Worm (Caenorhabditis elegans) whole organism, L4 larva: Measurements from ENCODE around the gene nhr-260.

Source experiments
- F10B5.3 ChIP-seq: sonication (generic microtip); optimal IDR thresholded peaks from 2 replicates; lab custom pipeline; 2016; ENCODE audit warnings: mild to moderate bottlenecking, missing genetic modification characterization, missing compliant biosample characterization
- F37D6.2 ChIP-seq: sonication (generic microtip); optimal IDR thresholded peaks from 2 replicates; lab custom pipeline; 2016; ENCODE audit warnings: mild to moderate bottlenecking, missing genetic modification characterization, missing compliant biosample characterization
- T20F7.1 ChIP-seq: fragments of 200-800 bp; sonication (Bioruptor generic); optimal IDR thresholded peaks from 2 replicates; lab custom pipeline; 2018; ENCODE audit warnings: mild to moderate bottlenecking, missing genetic modification characterization, missing compliant biosample characterization
- ZK337.2 ChIP-seq: fragments of 200-800 bp; sonication (Bioruptor generic); IDR thresholded peaks from 2 replicates; pipeline ENCODE4 v1.3.6; 2022; ENCODE audit warnings: missing genetic modification reagents, missing genetic modification characterization, missing compliant biosample characterization
- aly-2 ChIP-seq: sonication (generic microtip); optimal IDR thresholded peaks from 2 replicates; lab custom pipeline; 2018; ENCODE audit warnings: missing biosample characterization, missing genetic modification characterization
- attf-4 ChIP-seq: sonication (generic microtip); optimal IDR thresholded peaks from 3 replicates; lab custom pipeline; 2017; ENCODE audit warnings: missing biosample characterization, missing genetic modification characterization
- ceh-20 ChIP-seq: fragments of 200-800 bp; sonication (Bioruptor generic); IDR thresholded peaks from 2 replicates; pipeline ENCODE4 v1.3.6; 2022; ENCODE audit warnings: missing genetic modification reagents, missing genetic modification characterization, missing compliant biosample characterization
- ces-1 ChIP-seq: fragments of 150-350 bp; sonication (generic microtip); optimal IDR thresholded peaks from 4 replicates; lab custom pipeline; 2014; ENCODE audit warnings: missing biosample characterization, missing genetic modification reagents, missing genetic modification characterization
- duxl-1 ChIP-seq: sonication (generic microtip); optimal IDR thresholded peaks from 2 replicates; lab custom pipeline; 2016; ENCODE audit warnings: mild to moderate bottlenecking, missing genetic modification characterization, moderate library complexity, missing compliant biosample characterization; ENCODE audit not compliant: poor library complexity
- dve-1 ChIP-seq: sonication (generic microtip); optimal IDR thresholded peaks from 2 replicates; lab custom pipeline; 2017; ENCODE audit warnings: antibody characterized with exemption, mild to moderate bottlenecking, missing genetic modification characterization, missing compliant biosample characterization; ENCODE audit not compliant: insufficient read depth
- fkh-10 ChIP-seq: fragments of 150-350 bp; optimal IDR thresholded peaks from 2 replicates; lab custom pipeline; 2014; ENCODE audit warnings: missing biosample characterization, missing genetic modification reagents, missing genetic modification characterization
- hlh-11 ChIP-seq: fragments of 200-800 bp; sonication (Bioruptor generic); optimal IDR thresholded peaks from 2 replicates; lab custom pipeline; 2018; ENCODE audit warnings: mild to moderate bottlenecking, missing genetic modification characterization, missing compliant biosample characterization
- hlh-30 ChIP-seq: sonication (generic microtip); optimal IDR thresholded peaks from 2 replicates; lab custom pipeline; 2017; ENCODE audit warnings: antibody characterized with exemption, mild to moderate bottlenecking, missing genetic modification characterization, missing compliant biosample characterization; ENCODE audit not compliant: insufficient read depth
- lin-1 ChIP-seq: fragments of 200-800 bp; sonication (Bioruptor generic); IDR thresholded peaks from 2 replicates; pipeline ENCODE4 v1.3.6; 2022; ENCODE audit warnings: missing genetic modification reagents, missing genetic modification characterization, missing compliant biosample characterization
- lin-38 ChIP-seq: fragments of 200-800 bp; sonication (Bioruptor generic); IDR thresholded peaks from 2 replicates; pipeline ENCODE4 v1.3.6; 2022; ENCODE audit warnings: missing genetic modification reagents, missing genetic modification characterization, missing compliant biosample characterization
- lir-3 ChIP-seq: sonication (generic microtip); optimal IDR thresholded peaks from 2 replicates; lab custom pipeline; 2016; ENCODE audit warnings: mild to moderate bottlenecking, missing genetic modification characterization, missing compliant biosample characterization
- madf-9 ChIP-seq: fragments of 200-800 bp; sonication (Bioruptor generic); conservative IDR thresholded peaks from 2 replicates; pipeline ENCODE4 v1.3.6; 2022; ENCODE audit warnings: missing genetic modification reagents, missing genetic modification characterization, missing compliant biosample characterization
- mdl-1 ChIP-seq, 2 experiments: fragments of 150-350 bp in 1 of 2; sonication (generic microtip) in 1 of 2; optimal IDR thresholded peaks; 2 replicates each; lab custom pipeline; 2014 to 2017; ENCODE audit warnings: missing biosample characterization in 2 of 2, missing genetic modification characterization in 2 of 2
- nhr-28 ChIP-seq: fragments of 150-350 bp; optimal IDR thresholded peaks from 2 replicates; lab custom pipeline; 2014; ENCODE audit warnings: missing biosample characterization, missing genetic modification characterization
- nhr-41 ChIP-seq: fragments of 200-800 bp; sonication (Bioruptor generic); IDR thresholded peaks from 2 replicates; pipeline ENCODE4 v1.3.6; 2022; ENCODE audit warnings: missing genetic modification reagents, missing genetic modification characterization, missing compliant biosample characterization
- nhr-77 ChIP-seq: fragments of 150-350 bp; optimal IDR thresholded peaks from 2 replicates; lab custom pipeline; 2014; ENCODE audit warnings: missing biosample characterization, missing genetic modification characterization
- php-3 ChIP-seq: fragments of 200-800 bp; sonication (Bioruptor generic); IDR thresholded peaks from 2 replicates; pipeline ENCODE4 v1.3.6; 2022; ENCODE audit warnings: missing genetic modification reagents, missing genetic modification characterization, missing compliant biosample characterization
- saeg-2 ChIP-seq: fragments of 200-800 bp; sonication (Bioruptor generic); IDR thresholded peaks from 2 replicates; pipeline ENCODE4 v1.3.6; 2022; ENCODE audit warnings: missing genetic modification reagents, missing genetic modification characterization, missing compliant biosample characterization
- snpc-1.2 ChIP-seq: fragments of 200-800 bp; sonication (Bioruptor generic); IDR thresholded peaks from 2 replicates; pipeline ENCODE4 v1.3.6; 2022; ENCODE audit warnings: missing genetic modification reagents, missing genetic modification characterization, missing compliant biosample characterization
- unc-39 ChIP-seq: sonication (generic microtip); optimal IDR thresholded peaks from 2 replicates; lab custom pipeline; 2017; ENCODE audit warnings: missing biosample characterization, missing genetic modification characterization
- vab-7 ChIP-seq: fragments of 200-800 bp; sonication (Bioruptor generic); IDR thresholded peaks from 2 replicates; pipeline ENCODE4 v1.3.6; 2022; ENCODE audit warnings: missing genetic modification reagents, missing genetic modification characterization, missing compliant biosample characterization
- zfp-3 ChIP-seq: fragments of 200-800 bp; sonication (Bioruptor generic); conservative IDR thresholded peaks from 2 replicates; pipeline ENCODE4 v1.3.6; 2022; ENCODE audit warnings: missing genetic modification reagents, missing genetic modification characterization, missing compliant biosample characterization
- ztf-11 ChIP-seq: fragments of 150-350 bp; optimal IDR thresholded peaks from 2 replicates; lab custom pipeline; 2014; ENCODE audit warnings: missing biosample characterization, missing genetic modification characterization

Gene nhr-260

DNA sequence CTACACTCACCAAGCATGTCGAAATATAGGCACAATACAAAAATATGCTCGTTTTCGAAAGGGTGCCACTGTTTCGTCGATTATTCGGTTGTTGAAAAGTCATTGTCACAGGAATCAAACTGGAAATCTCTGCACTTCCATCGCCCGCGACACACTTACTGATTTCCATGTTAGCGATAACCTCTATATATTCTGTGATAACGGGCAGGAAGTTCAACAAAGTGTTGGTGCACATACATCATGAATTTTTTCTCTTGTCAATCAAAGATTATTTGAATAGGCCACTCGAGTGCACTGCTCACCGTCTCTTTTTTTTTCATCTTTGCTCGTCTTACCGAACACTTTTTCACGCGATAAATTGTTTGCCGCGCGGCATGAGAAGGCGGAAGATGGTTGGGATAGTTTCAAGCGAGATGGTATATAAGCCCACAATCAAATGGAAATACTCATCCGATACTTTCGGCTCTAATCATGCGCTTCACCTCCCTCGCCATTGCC, 46.8 kb downstream of the nhr-260 start, which contains the start of the genes fpn-1.2 and pqn-54 (continued):
- no peak for TF ChIP-seq fkh-10 (GFP tag; lab: Kevin White, UChicago)
- TF ChIP-seq madf-9 (GFP tag; lab: Robert Waterston, UW) = no peak
- TF ChIP-seq lin-38 (GFP tag; lab: Robert Waterston, UW) = no peak
- TF ChIP-seq nhr-28 (tag; lab: Kevin White, UChicago) = peak; percentile 66
- TF ChIP-seq saeg-2 (GFP tag; lab: Robert Waterston, UW) = no peak
- TF ChIP-seq ceh-20 (GFP tag; lab: Robert Waterston, UW) = no peak
- no peak for TF ChIP-seq nhr-41 (GFP tag; lab: Robert Waterston, UW)
- no peak for TF ChIP-seq ces-1
- no peak for TF ChIP-seq duxl-1 (tag; lab: Kevin White, UChicago)
- TF ChIP-seq vab-7 (GFP tag; lab: Robert Waterston, UW) = no peak
- peak; percentile 26 for TF ChIP-seq nhr-77
- no peak for TF ChIP-seq F37D6.2 (tag; lab: Kevin White, UChicago)
- TF ChIP-seq F10B5.3 (tag; lab: Kevin White, UChicago) = no peak
- no peak for TF ChIP-seq snpc-1.2

DNA sequence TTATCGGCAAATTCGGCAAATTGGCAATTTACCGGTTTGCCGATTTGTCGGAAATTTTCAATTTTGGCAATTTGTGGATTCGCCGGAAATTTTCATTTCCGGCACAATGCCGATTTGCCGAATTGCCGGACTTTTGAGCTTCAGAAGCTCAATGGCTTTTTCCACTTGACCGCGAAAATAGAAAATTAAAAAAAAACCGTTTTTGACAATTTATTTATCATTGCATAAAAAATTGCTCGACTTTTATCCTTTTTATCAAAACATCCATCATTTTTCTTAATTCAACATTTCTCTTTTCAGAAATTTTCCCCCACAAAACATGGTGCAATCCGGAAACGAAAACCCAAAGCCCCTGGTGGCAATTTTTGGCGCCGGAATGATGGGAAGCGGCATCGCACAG, 51.4 kb downstream of the nhr-260 start, which contains the start of gene hacd-1:
Gene hacd-1 (plus strand): TSS at position 301 of the 400 bp plus-strand sequence.
- TF ChIP-seq ZK337.2 (GFP tag; lab: Robert Waterston, UW) = no peak
- no peak for TF ChIP-seq aly-2 (tag; lab: Kevin White, UChicago)
- no peak for TF ChIP-seq ztf-11 (tag; lab: Kevin White, UChicago)
- TF ChIP-seq attf-4 (tag; lab: Kevin White, UChicago) = no peak
- no peak for TF ChIP-seq dve-1 (tag; lab: Kevin White, UChicago)
- TF ChIP-seq hlh-11 (tag; lab: Kevin White, UChicago) = no peak
- TF ChIP-seq snpc-1.2 = no peak
- TF ChIP-seq zfp-3 (GFP tag; lab: Robert Waterston, UW) = no peak
- TF ChIP-seq lin-1 (GFP tag; lab: Robert Waterston, UW) = no peak
- no peak for TF ChIP-seq lir-3 (tag; lab: Kevin White, UChicago)
- TF ChIP-seq T20F7.1 (GFP tag; lab: Kevin White, UChicago) = no peak
- TF ChIP-seq hlh-30 (tag; lab: Kevin White, UChicago) = no peak
- TF ChIP-seq unc-39 (tag; lab: Kevin White, UChicago) = no peak
- no peak for TF ChIP-seq php-3 (GFP tag; lab: Robert Waterston, UW)
- no peak for TF ChIP-seq mdl-1 (tag; optimal IDR thresholded peaks at IDR 0.05; lab: Kevin White, UChicago)
